Fruit fly (Drosophila melanogaster) S2 (cell line): ENCODE results near the gene Hers.

ENCODE experiments used
- CG8478 ChIP-seq: fragments of >200 bp; optimal IDR thresholded peaks from 2 replicates; lab custom pipeline; 2018
- CTCF ChIP-seq, 2 experiments: fragments of >200 bp; optimal IDR thresholded peaks; 2 replicates each; lab custom pipeline; 2018

dm6 chrX:19886936-19887934 lies 21.3 kb downstream of the Hers start:
- TF ChIP-seq CG8478 (lab: Kevin White, UChicago) (no peak), CTCF (optimal IDR thresholded peaks at IDR 0.05; lab: Kevin White, UChicago) (peak in 1 of 2 experiments; percentile 7)
